In genomic region chr3R:25245052-25245813, dm6 we compare ENCODE assay signal across 6 fruit fly cellular contexts.
TF ChIP-seq lines count a peak whose summit lies in the region.

Gene bam, minus strand, starts transcription at chr3R:25245109.

- peak; percentile 34 to 61 for TF ChIP-seq CTCF in S2 (optimal IDR thresholded peaks at IDR 0.05; lab: Kevin White, UChicago)
- peak; percentile 76 for TF ChIP-seq CTCF in whole organism, embryonic (GFP tag; optimal IDR thresholded peaks at IDR 0.05; lab: Kevin White, UChicago)

TF ChIP-seq in whole organism, adult, 20 proteins besides CTCF, POLR2A, EP300 and RAD21:
- TF ChIP-seq kay (GFP tag; lab: Kevin White, UChicago; ENCODE audit: borderline replicate concordance) (peak; percentile 71), toe (GFP tag; optimal IDR thresholded peaks at IDR 0.05; lab: Kevin White, UChicago) (no peak), Mnt (GFP tag; optimal IDR thresholded peaks at IDR 0.05; lab: Kevin White, UChicago) (peak; percentile 44), Crg-1 (GFP tag; optimal IDR thresholded peaks at IDR 0.05; lab: Kevin White, UChicago) (peak; percentile 53), CG12768 (GFP tag; optimal IDR thresholded peaks at IDR 0.05; lab: Kevin White, UChicago) (no peak), bab1 (GFP tag; optimal IDR thresholded peaks at IDR 0.05; lab: Kevin White, UChicago) (peak; percentile 44), CG14711 (tag; optimal IDR thresholded peaks at IDR 0.05; lab: Kevin White, UChicago) (peak; percentile 67), CG7101 (tag; optimal IDR thresholded peaks at IDR 0.05; lab: Kevin White, UChicago) (no peak)
TF ChIP-seq in whole organism, adult: peak in this region for 5.

TF ChIP-seq in whole organism, embryonic, 481 proteins besides CTCF, POLR2A, EP300 and RAD21 (continues in another document):
- TF ChIP-seq CG8924 (tag; optimal IDR thresholded peaks at IDR 0.05; lab: Kevin White, UChicago), result peak; percentile 4
- TF ChIP-seq amos (GFP tag; IDR thresholded peaks at IDR 0.05; lab: Robert Waterston, UW; ENCODE audit: partially characterized antibody), result peak; percentile 42
- TF ChIP-seq knrl (GFP tag; IDR thresholded peaks at IDR 0.05; lab: Robert Waterston, UW; ENCODE audit: partially characterized antibody), result peak; percentile 54; the same call in 2 of the 3 replicates
- peak; percentile 18 for TF ChIP-seq YL-1 (GFP tag; optimal IDR thresholded peaks at IDR 0.05; lab: Kevin White, UChicago)
- peak; percentile 84 for TF ChIP-seq Lhr (GFP tag; optimal IDR thresholded peaks at IDR 0.05; lab: Kevin White, UChicago)
- peak; percentile 67 for TF ChIP-seq HmgZ (tag; optimal IDR thresholded peaks at IDR 0.05; lab: Kevin White, UChicago)
- no peak for TF ChIP-seq CG6765 (GFP tag; optimal IDR thresholded peaks at IDR 0.05; lab: Kevin White, UChicago)
- TF ChIP-seq unc-4 (GFP tag; IDR thresholded peaks at IDR 0.05; lab: Robert Waterston, UW; ENCODE audit: partially characterized antibody), result 0 out of 2 replicates have a peak, but pooled peaks have one; percentile 20
- TF ChIP-seq CG9797 (GFP tag; optimal IDR thresholded peaks at IDR 0.05; lab: Kevin White, UChicago), result no peak
- peak; percentile 59 for TF ChIP-seq Hmr (GFP tag; optimal IDR thresholded peaks at IDR 0.05; lab: Kevin White, UChicago)
- 0 out of 3 replicates have a peak, but pooled peaks have one; percentile 24 for TF ChIP-seq CG17361 (GFP tag; IDR thresholded peaks at IDR 0.05; lab: Robert Waterston, UW)
- no peak for TF ChIP-seq Side (GFP tag; optimal IDR thresholded peaks at IDR 0.05; lab: Kevin White, UChicago)
- TF ChIP-seq CG15601 (tag; optimal IDR thresholded peaks at IDR 0.05; lab: Kevin White, UChicago), result peak; percentile 22
- no peak for TF ChIP-seq org-1 (GFP tag; optimal IDR thresholded peaks at IDR 0.05; lab: Kevin White, UChicago)
- no peak for TF ChIP-seq CG9437 (GFP tag; optimal IDR thresholded peaks at IDR 0.05; lab: Kevin White, UChicago)
- peak; percentile 81 for TF ChIP-seq pzg (GFP tag; optimal IDR thresholded peaks at IDR 0.05; lab: Kevin White, UChicago)
- TF ChIP-seq CG2199 (GFP tag; IDR thresholded peaks at IDR 0.05; lab: Robert Waterston, UW), result peak; percentile 59; the same call in 2 of the 3 replicates
- TF ChIP-seq CG12299 (tag; optimal IDR thresholded peaks at IDR 0.05; lab: Kevin White, UChicago), result no peak
- TF ChIP-seq CG3847 (GFP tag; IDR thresholded peaks at IDR 0.05; lab: Robert Waterston, UW), result peak; percentile 80

TF ChIP-seq in whole organism, prepupa, 60 proteins besides CTCF, POLR2A, EP300 and RAD21:
- peak; percentile 75 for TF ChIP-seq svp (GFP tag; lab: Kevin White, UChicago)
- TF ChIP-seq fkh (GFP tag; optimal IDR thresholded peaks at IDR 0.05; lab: Kevin White, UChicago), result peak; percentile 11
- no peak for TF ChIP-seq Gug (GFP tag; IDR thresholded peaks at IDR 0.05; lab: Robert Waterston, UW)
TF ChIP-seq in whole organism, prepupa: peak in this region for 2.

TF ChIP-seq in whole organism, pupa, 21 proteins besides CTCF, POLR2A, EP300 and RAD21:
- TF ChIP-seq CG8301 (tag; optimal IDR thresholded peaks at IDR 0.05; lab: Kevin White, UChicago) (no peak), EcR (GFP tag; optimal IDR thresholded peaks at IDR 0.05; lab: Kevin White, UChicago) (peak; percentile 81)

TF ChIP-seq in whole organism, wandering third instar larva, 38 proteins besides CTCF, POLR2A, EP300 and RAD21:
- TF ChIP-seq Jra (GFP tag; optimal IDR thresholded peaks at IDR 0.05; lab: Kevin White, UChicago) (no peak), dl (GFP tag; optimal IDR thresholded peaks at IDR 0.05; lab: Kevin White, UChicago; ENCODE audit: insufficient read depth in 1 of 2, partially characterized antibody in 2 of 2) (no peak), CG9705 (GFP tag; optimal IDR thresholded peaks at IDR 0.05; lab: Kevin White, UChicago) (no peak), jim (GFP tag; optimal IDR thresholded peaks at IDR 0.05; lab: Kevin White, UChicago) (no peak), CG32264 (GFP tag; optimal IDR thresholded peaks at IDR 0.05; lab: Kevin White, UChicago) (no peak), Myc (optimal IDR thresholded peaks at IDR 0.05; lab: Kevin White, UChicago) (peak; percentile 51), OdsH (GFP tag; optimal IDR thresholded peaks at IDR 0.05; lab: Kevin White, UChicago) (no peak), rgr (GFP tag; optimal IDR thresholded peaks at IDR 0.05; lab: Kevin White, UChicago) (no peak), Rel (GFP tag; optimal IDR thresholded peaks at IDR 0.05; lab: Kevin White, UChicago) (no peak), Rel (tag; optimal IDR thresholded peaks at IDR 0.05; lab: Kevin White, UChicago) (peak; percentile 77), br (GFP tag; optimal IDR thresholded peaks at IDR 0.05; lab: Kevin White, UChicago) (no peak), Hr78 (GFP tag; optimal IDR thresholded peaks at IDR 0.05; lab: Kevin White, UChicago) (no peak), pan (optimal IDR thresholded peaks at IDR 0.05; lab: Kevin White, UChicago) (no peak)
